Fruit fly (Drosophila melanogaster): ENCODE data around the gene sif.

DNA sequence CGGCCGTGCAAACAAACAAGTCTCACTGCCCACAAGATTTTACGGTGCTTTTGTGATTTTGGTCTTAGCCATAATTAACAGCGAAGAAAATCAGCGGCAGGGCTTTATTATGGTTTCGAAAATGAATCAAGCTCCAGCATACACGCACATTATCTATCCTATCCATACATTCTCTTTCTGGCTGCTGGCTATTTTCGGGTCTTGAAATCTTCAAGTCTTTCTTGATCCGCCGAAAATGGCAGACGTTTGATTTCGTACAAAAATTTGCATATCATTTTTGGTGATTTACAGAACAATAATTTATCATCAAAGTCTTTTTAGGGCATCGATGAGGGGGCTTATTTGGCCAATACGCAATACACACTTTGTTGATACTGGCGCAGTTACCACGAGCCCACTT lies 131.1 kb downstream of the sif start:
- TF ChIP-seq pan (optimal IDR thresholded peaks at IDR 0.05) (no peak), EcR (GFP tag; optimal IDR thresholded peaks at IDR 0.05) (no peak), Dll (optimal IDR thresholded peaks at IDR 0.05) (no peak), usp (GFP tag; optimal IDR thresholded peaks at IDR 0.05) (no peak), CG8478 (optimal IDR thresholded peaks at IDR 0.05) (no peak)

Measured in whole organism.